Fruit fly (Drosophila melanogaster) whole organism, prepupa: ENCODE measurements around the gene CG43137.

Source experiments
- Blimp-1 ChIP-seq: fragments of 200-800 bp; sonication (Bioruptor generic); optimal IDR thresholded peaks from 3 replicates; lab custom pipeline; 2017; ENCODE audit warnings: missing biosample characterization, missing genetic modification characterization, mild to moderate bottlenecking, moderate library complexity, missing genetic modification reagents
- CG11294 ChIP-seq: fragments of 200-800 bp; sonication (Bioruptor generic); IDR thresholded peaks from 2 replicates; pipeline ENCODE4 v1.3.6; 2022; ENCODE audit warnings: missing biosample characterization, missing genetic modification characterization
- CG11902 ChIP-seq: fragments of 200-800 bp; sonication (Bioruptor generic); optimal IDR thresholded peaks from 3 replicates; lab custom pipeline; 2016; ENCODE audit warnings: missing biosample characterization, missing genetic modification characterization
- CG15336 ChIP-seq: fragments of 200-800 bp; sonication (Bioruptor generic); IDR thresholded peaks from 2 replicates; pipeline ENCODE4 v1.3.6; 2022; ENCODE audit warnings: missing biosample characterization, missing genetic modification characterization
- CG1621 ChIP-seq: fragments of 200-800 bp; sonication (Bioruptor generic); optimal IDR thresholded peaks from 3 replicates; lab custom pipeline; 2018; ENCODE audit warnings: missing biosample characterization, mild to moderate bottlenecking, missing genetic modification characterization
- CG16779 ChIP-seq: fragments of 200-800 bp; sonication (Bioruptor generic); optimal IDR thresholded peaks from 3 replicates; lab custom pipeline; 2017; ENCODE audit warnings: missing biosample characterization, mild to moderate bottlenecking, missing genetic modification characterization
- CG3032 ChIP-seq: fragments of 200-800 bp; optimal IDR thresholded peaks from 2 replicates; lab custom pipeline; 2019; ENCODE audit warnings: missing biosample characterization, mild to moderate bottlenecking, missing genetic modification characterization, moderate library complexity
- CG31627 ChIP-seq: fragments of 200-800 bp; sonication (Bioruptor generic); optimal IDR thresholded peaks from 3 replicates; lab custom pipeline; 2016; ENCODE audit warnings: missing biosample characterization, missing genetic modification characterization
- CG32006 ChIP-seq: fragments of 200-800 bp; sonication (Bioruptor generic); optimal IDR thresholded peaks from 3 replicates; lab custom pipeline; 2017; ENCODE audit warnings: missing biosample characterization, mild to moderate bottlenecking, missing genetic modification characterization
- CG34406 ChIP-seq: fragments of 200-800 bp; sonication (Bioruptor generic); optimal IDR thresholded peaks from 3 replicates; lab custom pipeline; 2016; ENCODE audit warnings: missing biosample characterization, missing genetic modification characterization
- CG3919 ChIP-seq: fragments of 200-800 bp; sonication (Bioruptor generic); optimal IDR thresholded peaks from 3 replicates; lab custom pipeline; 2016; ENCODE audit warnings: missing biosample characterization, missing genetic modification characterization
- CG6163 ChIP-seq: fragments of 200-800 bp; sonication (Bioruptor generic); IDR thresholded peaks from 3 replicates; pipeline ENCODE4 v1.3.6; 2022; ENCODE audit warnings: missing biosample characterization, missing genetic modification characterization
- CG6792 ChIP-seq: fragments of 200-800 bp; sonication (Bioruptor generic); optimal IDR thresholded peaks from 3 replicates; lab custom pipeline; 2016; ENCODE audit warnings: missing biosample characterization, missing genetic modification characterization
- CG6808 ChIP-seq: fragments of 200-800 bp; sonication (Bioruptor generic); optimal IDR thresholded peaks from 3 replicates; lab custom pipeline; 2017; ENCODE audit warnings: missing biosample characterization, missing genetic modification characterization, mild to moderate bottlenecking, moderate library complexity, missing genetic modification reagents
- CG6854 ChIP-seq: fragments of 200-800 bp; sonication (Bioruptor generic); optimal IDR thresholded peaks from 2 replicates; lab custom pipeline; 2017; ENCODE audit warnings: missing biosample characterization, mild to moderate bottlenecking, missing genetic modification characterization
- CG7368 ChIP-seq: fragments of 200-800 bp; sonication (Bioruptor generic); optimal IDR thresholded peaks from 3 replicates; lab custom pipeline; 2016; ENCODE audit warnings: missing biosample characterization, missing genetic modification characterization
- CG8119 ChIP-seq: fragments of 200-800 bp; sonication (Bioruptor generic); IDR thresholded peaks from 3 replicates; pipeline ENCODE4 v1.3.6; 2022; ENCODE audit warnings: missing biosample characterization, missing genetic modification characterization
- CG8319 ChIP-seq: fragments of 200-800 bp; sonication (Bioruptor generic); optimal IDR thresholded peaks from 3 replicates; lab custom pipeline; 2016; ENCODE audit warnings: missing biosample characterization, missing genetic modification characterization
- CG9139 ChIP-seq: fragments of 200-800 bp; sonication (Bioruptor generic); optimal IDR thresholded peaks from 3 replicates; lab custom pipeline; 2017; ENCODE audit warnings: missing biosample characterization, mild to moderate bottlenecking, missing genetic modification characterization
- Eip75B ChIP-seq: fragments of 200-800 bp; sonication (Bioruptor generic); optimal IDR thresholded peaks from 3 replicates; lab custom pipeline; 2016; ENCODE audit warnings: missing biosample characterization, missing genetic modification characterization
- Eip78C ChIP-seq: fragments of 200-800 bp; sonication (Bioruptor generic); peaks from one replicate; lab custom pipeline; 2016; ENCODE audit warnings: missing biosample characterization, missing genetic modification characterization
- Eip93F ChIP-seq: fragments of 200-800 bp; sonication (Bioruptor generic); optimal IDR thresholded peaks from 2 replicates; lab custom pipeline; 2016; ENCODE audit warnings: missing biosample characterization, mild to moderate bottlenecking, missing genetic modification characterization
- Ets21C ChIP-seq: fragments of 200-800 bp; sonication (Bioruptor generic); optimal IDR thresholded peaks from 3 replicates; lab custom pipeline; 2016; ENCODE audit warnings: missing biosample characterization, missing genetic modification characterization
- Ets96B ChIP-seq: fragments of 200-800 bp; optimal IDR thresholded peaks from 2 replicates; lab custom pipeline; 2019; ENCODE audit warnings: missing biosample characterization, mild to moderate bottlenecking, missing genetic modification characterization, moderate library complexity
- Hr38 ChIP-seq: sonication (Bioruptor generic); optimal IDR thresholded peaks from 2 replicates; lab custom pipeline; 2016; ENCODE audit warnings: missing biosample characterization, missing genetic modification characterization
- Hr39 ChIP-seq: fragments of 200-800 bp; sonication (Bioruptor generic); optimal IDR thresholded peaks from 2 replicates; lab custom pipeline; 2016; ENCODE audit warnings: missing biosample characterization, missing genetic modification characterization
- Hr4 ChIP-seq: fragments of 200-800 bp; sonication (Bioruptor generic); optimal IDR thresholded peaks from 3 replicates; lab custom pipeline; 2016; ENCODE audit warnings: missing biosample characterization, missing genetic modification characterization
- Lpt ChIP-seq: fragments of 200-800 bp; sonication (Bioruptor generic); optimal IDR thresholded peaks from 3 replicates; lab custom pipeline; 2016; ENCODE audit warnings: missing biosample characterization, missing genetic modification characterization
- Met ChIP-seq: fragments of 200-800 bp; sonication (Bioruptor generic); optimal IDR thresholded peaks from 3 replicates; lab custom pipeline; 2016; ENCODE audit warnings: missing biosample characterization, missing genetic modification characterization
- OdsH ChIP-seq: fragments of 200-800 bp; sonication (Bioruptor generic); optimal IDR thresholded peaks from 3 replicates; lab custom pipeline; 2016; ENCODE audit warnings: missing biosample characterization, missing genetic modification characterization
- Smox ChIP-seq: fragments of 200-800 bp; sonication (Bioruptor generic); optimal IDR thresholded peaks from 3 replicates; lab custom pipeline; 2016; ENCODE audit warnings: missing biosample characterization, missing genetic modification characterization
- Sox102F ChIP-seq: fragments of 200-800 bp; sonication (Bioruptor generic); optimal IDR thresholded peaks from 2 replicates; lab custom pipeline; 2016; ENCODE audit warnings: missing biosample characterization, mild to moderate bottlenecking, missing genetic modification characterization
- Sox14 ChIP-seq: fragments of 200-800 bp; sonication (Bioruptor generic); optimal IDR thresholded peaks from 3 replicates; lab custom pipeline; 2016; ENCODE audit warnings: missing biosample characterization, missing genetic modification characterization
- achi ChIP-seq: fragments of 200-800 bp; sonication (Bioruptor generic); optimal IDR thresholded peaks from 3 replicates; lab custom pipeline; 2016; ENCODE audit warnings: missing biosample characterization, missing genetic modification characterization
- acj6 ChIP-seq: fragments of 200-800 bp; sonication (Bioruptor generic); optimal IDR thresholded peaks from 3 replicates; lab custom pipeline; 2016; ENCODE audit warnings: missing biosample characterization, missing genetic modification characterization
- cyc ChIP-seq: fragments of 200-800 bp; sonication (Bioruptor generic); optimal IDR thresholded peaks from 3 replicates; lab custom pipeline; 2016; ENCODE audit warnings: missing biosample characterization, missing genetic modification characterization
- dac ChIP-seq: fragments of 200-800 bp; sonication (Bioruptor generic); optimal IDR thresholded peaks from 2 replicates; lab custom pipeline; 2017; ENCODE audit warnings: missing biosample characterization, mild to moderate bottlenecking, missing genetic modification characterization
- eg ChIP-seq: fragments of 200-800 bp; sonication (Bioruptor generic); IDR thresholded peaks from 3 replicates; pipeline ENCODE4 v1.3.6; 2022; ENCODE audit warnings: missing biosample characterization, missing genetic modification characterization
- fd85E ChIP-seq: fragments of 200-800 bp; sonication (Bioruptor generic); optimal IDR thresholded peaks from 3 replicates; lab custom pipeline; 2016; ENCODE audit warnings: missing biosample characterization, missing genetic modification characterization
- lz ChIP-seq: fragments of 200-800 bp; sonication (Bioruptor generic); optimal IDR thresholded peaks from 3 replicates; lab custom pipeline; 2016; ENCODE audit warnings: missing biosample characterization, missing genetic modification characterization
- net ChIP-seq: fragments of 200-800 bp; sonication (Bioruptor generic); optimal IDR thresholded peaks from 3 replicates; lab custom pipeline; 2016; ENCODE audit warnings: missing biosample characterization, missing genetic modification characterization
- pdm3 ChIP-seq: fragments of 200-800 bp; sonication (Bioruptor generic); optimal IDR thresholded peaks from 3 replicates; lab custom pipeline; 2016; ENCODE audit warnings: missing biosample characterization, missing genetic modification characterization
- salr ChIP-seq, 2 experiments: fragments of 200-800 bp; sonication (Bioruptor generic); optimal IDR thresholded peaks; 3 replicates each; lab custom pipeline; 2016 to 2018; ENCODE audit warnings: missing biosample characterization in 2 of 2, missing genetic modification characterization in 2 of 2, mild to moderate bottlenecking in 1 of 2
- spab ChIP-seq: fragments of 200-800 bp; sonication (Bioruptor generic); optimal IDR thresholded peaks from 2 replicates; lab custom pipeline; 2017; ENCODE audit warnings: missing biosample characterization, mild to moderate bottlenecking, missing genetic modification characterization, missing genetic modification reagents
- ss ChIP-seq, 2 experiments: fragments of 200-800 bp; sonication (Bioruptor generic); optimal IDR thresholded peaks; 2 replicates in 1 of 2; 3 replicates in 1 of 2; lab custom pipeline; 2017 to 2018; ENCODE audit warnings: mild to moderate bottlenecking in 2 of 2, missing biosample characterization in 2 of 2, missing genetic modification characterization in 2 of 2, moderate library complexity in 1 of 2
- svp ChIP-seq: fragments of 200-800 bp; sonication (Bioruptor generic); peaks from one replicate; lab custom pipeline; 2016; ENCODE audit warnings: missing biosample characterization, missing genetic modification characterization

Gene CG43137

DNA sequence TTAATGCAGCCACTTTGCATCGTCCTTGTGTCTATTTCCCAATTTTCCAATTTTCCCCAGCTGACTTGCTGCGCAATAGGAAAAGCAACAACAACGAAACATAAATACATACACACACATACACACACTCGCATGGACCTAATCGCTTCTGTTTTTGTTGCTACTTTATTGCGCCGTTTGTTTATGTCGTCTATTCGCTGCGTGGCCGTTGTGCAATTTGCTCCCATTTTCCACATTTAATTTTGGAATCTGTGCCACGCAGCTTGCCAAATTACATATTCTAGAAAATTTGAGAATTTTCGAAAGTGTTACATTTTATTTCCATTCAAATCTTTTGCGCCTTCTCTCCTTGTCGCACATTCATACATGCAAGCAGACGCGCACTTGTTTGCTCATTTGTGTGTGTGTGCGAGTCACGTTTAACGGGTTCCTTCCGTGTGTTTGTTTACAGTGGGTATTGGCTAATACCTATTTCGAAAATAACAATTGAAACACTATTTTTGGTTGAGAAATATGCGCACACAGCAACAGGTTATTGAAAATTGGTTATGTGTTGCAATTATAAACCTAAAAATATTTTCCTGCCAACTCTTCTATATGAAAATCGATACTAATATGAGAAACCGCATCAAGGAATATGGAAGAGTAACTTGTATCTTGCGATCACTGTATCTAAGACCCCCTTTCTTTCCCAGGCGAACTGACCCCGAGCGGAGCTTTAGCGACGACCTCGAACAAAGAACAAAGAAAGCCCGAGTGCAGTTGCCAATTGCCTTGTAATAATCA, 15.4 kb upstream of the CG43137 start (continued):
- TF ChIP-seq CG8119 (GFP tag; lab: Robert Waterston, UW), result peak; percentile 86
- peak; percentile 85 for TF ChIP-seq lz (GFP tag; lab: Kevin White, UChicago)
- TF ChIP-seq achi (GFP tag; lab: Kevin White, UChicago), result peak; percentile 80
- TF ChIP-seq ss (GFP tag; optimal IDR thresholded peaks at IDR 0.05; lab: Kevin White, UChicago), result peak; percentile 67 to 87
- TF ChIP-seq Blimp-1 (GFP tag; lab: Kevin White, UChicago), result peak; percentile 58
- TF ChIP-seq CG8319 (GFP tag; lab: Kevin White, UChicago), result peak; percentile 57
- peak; percentile 57 for TF ChIP-seq CG1621 (tag; lab: Kevin White, UChicago)
- peak; percentile 84 for TF ChIP-seq CG3919 (GFP tag; lab: Kevin White, UChicago)
- peak; percentile 95 for TF ChIP-seq Eip78C (GFP tag; lab: Kevin White, UChicago)
- TF ChIP-seq CG34406 (GFP tag; lab: Kevin White, UChicago), result peak; percentile 70
- peak; percentile 88 for TF ChIP-seq CG31627
- peak; percentile 58 for TF ChIP-seq CG16779 (tag; lab: Kevin White, UChicago)
- TF ChIP-seq Ets96B (tag; lab: Kevin White, UChicago), result peak; percentile 78
- peak; percentile 91 for TF ChIP-seq Met (GFP tag; lab: Kevin White, UChicago)
- no peak for TF ChIP-seq Hr38
- peak; percentile 80 for TF ChIP-seq acj6 (GFP tag; lab: Kevin White, UChicago)
- TF ChIP-seq CG3032 (tag; lab: Kevin White, UChicago), result peak; percentile 66
- peak; percentile 78 for TF ChIP-seq eg (GFP tag; lab: Robert Waterston, UW)
- TF ChIP-seq CG6808 (GFP tag; lab: Kevin White, UChicago), result peak; percentile 78
- TF ChIP-seq CG32006 (GFP tag; lab: Kevin White, UChicago), result peak; percentile 84
- TF ChIP-seq CG15336 (GFP tag; lab: Robert Waterston, UW), result peak; percentile 85
- TF ChIP-seq CG7368 (GFP tag; lab: Kevin White, UChicago), result peak; percentile 83
- peak; percentile 80 for TF ChIP-seq Eip75B (GFP tag; lab: Kevin White, UChicago)
- TF ChIP-seq spab (GFP tag; lab: Kevin White, UChicago), result no peak
- TF ChIP-seq net (GFP tag; lab: Kevin White, UChicago), result peak; percentile 86
- peak; percentile 70 for TF ChIP-seq Hr4
- TF ChIP-seq CG11902 (GFP tag; lab: Kevin White, UChicago), result peak; percentile 67
- TF ChIP-seq CG6854 (GFP tag; lab: Kevin White, UChicago), result peak; percentile 70
- TF ChIP-seq CG9139 (GFP tag; lab: Kevin White, UChicago), result peak; percentile 52
- peak; percentile 63 for TF ChIP-seq CG11294 (GFP tag; lab: Robert Waterston, UW)
- TF ChIP-seq salr (GFP tag; optimal IDR thresholded peaks at IDR 0.05; lab: Kevin White, UChicago), result peak; percentile 42 to 71
- peak; percentile 77 for TF ChIP-seq CG6792
- TF ChIP-seq, all 60 proteins: peak for 56

DNA sequence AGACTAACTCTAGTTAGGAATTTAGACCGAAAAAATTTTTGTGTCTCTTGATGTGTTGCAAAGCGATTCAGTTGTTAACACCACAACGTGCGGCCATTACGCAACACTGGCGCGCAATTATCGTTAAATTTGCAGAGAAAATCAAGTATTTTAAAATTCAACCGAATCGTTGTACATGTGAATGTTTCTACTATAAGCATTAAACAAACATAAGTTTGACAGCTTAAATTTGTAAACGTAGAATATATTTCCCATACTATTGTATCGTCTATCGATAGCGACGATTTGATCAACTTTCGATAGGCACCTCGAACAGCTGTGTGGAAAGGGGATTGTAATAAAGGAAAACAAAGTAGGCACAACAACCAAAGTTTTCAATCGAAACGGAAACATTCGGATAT, 14.6 kb upstream of the CG43137 start, which contains the start of the genes Usp30 and CG16721:
Gene Usp30, minus strand, starts transcription at position 245 of the 401 bp plus-strand sequence.
Gene CG16721, plus strand, starts transcription at position 327 of the 401 bp plus-strand sequence.
- TF ChIP-seq dac (GFP tag; lab: Kevin White, UChicago) (no peak), cyc (peak; percentile 61), net (GFP tag; lab: Kevin White, UChicago) (no peak), Sox14 (GFP tag; lab: Kevin White, UChicago) (peak; percentile 69), Met (GFP tag; lab: Kevin White, UChicago) (peak; percentile 57), Smox (GFP tag; lab: Kevin White, UChicago) (no peak), achi (GFP tag; lab: Kevin White, UChicago) (peak; percentile 53), OdsH (GFP tag; lab: Kevin White, UChicago) (no peak), CG6163 (peak; percentile 61; the same call in 2 of the 3 replicates), Eip93F (GFP tag; lab: Kevin White, UChicago) (no peak), CG9139 (GFP tag; lab: Kevin White, UChicago) (no peak), CG11902 (GFP tag; lab: Kevin White, UChicago) (no peak), Hr38 (no peak), CG32006 (GFP tag; lab: Kevin White, UChicago) (no peak), CG6792 (peak; percentile 4), svp (GFP tag; lab: Kevin White, UChicago) (no peak), CG34406 (GFP tag; lab: Kevin White, UChicago) (peak; percentile 10), Blimp-1 (GFP tag; lab: Kevin White, UChicago) (no peak), lz (GFP tag; lab: Kevin White, UChicago) (peak; percentile 67), Lpt (GFP tag; lab: Kevin White, UChicago) (no peak), CG8119 (GFP tag; lab: Robert Waterston, UW) (no peak), fd85E (peak; percentile 30), Sox102F (GFP tag; lab: Kevin White, UChicago) (no peak), CG3032 (tag; lab: Kevin White, UChicago) (peak; percentile 20), pdm3 (GFP tag; lab: Kevin White, UChicago) (no peak), CG15336 (GFP tag; lab: Robert Waterston, UW) (no peak), Ets21C (GFP tag; lab: Kevin White, UChicago) (peak; percentile 34), Eip78C (GFP tag; lab: Kevin White, UChicago) (peak; percentile 67), CG1621 (tag; lab: Kevin White, UChicago) (peak; percentile 51), Hr39 (GFP tag; lab: Kevin White, UChicago) (peak; percentile 49), CG6808 (GFP tag; lab: Kevin White, UChicago) (no peak)
